Worm (Caenorhabditis elegans) whole organism, L4 larva: Measurements from ENCODE around the gene C26E1.2.

ENCODE experiments used
- D1046.2 ChIP-seq: fragments of 200-800 bp; sonication (Bioruptor generic); IDR thresholded peaks from 2 replicates; pipeline ENCODE4 v1.3.6; 2022; ENCODE audit warnings: missing genetic modification characterization, missing compliant biosample characterization
- F26F4.8 ChIP-seq: fragments of 200-800 bp; sonication (Bioruptor generic); conservative IDR thresholded peaks from 2 replicates; pipeline ENCODE4 v1.3.6; 2022; ENCODE audit warnings: missing genetic modification characterization, missing compliant biosample characterization
- F37D6.2 ChIP-seq: sonication (generic microtip); optimal IDR thresholded peaks from 2 replicates; lab custom pipeline; 2016; ENCODE audit warnings: mild to moderate bottlenecking, missing genetic modification characterization, missing compliant biosample characterization
- F44E2.7 ChIP-seq: fragments of 200-800 bp; sonication (Bioruptor generic); IDR thresholded peaks from 2 replicates; pipeline ENCODE4 v2.1.2; 2022; ENCODE audit warnings: missing genetic modification characterization, missing compliant biosample characterization
- R02D3.7 ChIP-seq: fragments of 150-350 bp; sonication (generic microtip); optimal IDR thresholded peaks from 3 replicates; lab custom pipeline; 2014; ENCODE audit warnings: missing biosample characterization, missing genetic modification characterization
- Y5F2A.4 ChIP-seq: fragments of 200-800 bp; sonication (Bioruptor generic); optimal IDR thresholded peaks from 2 replicates; lab custom pipeline; 2018; ENCODE audit warnings: mild to moderate bottlenecking, missing genetic modification characterization, missing compliant biosample characterization
- ZK337.2 ChIP-seq: fragments of 200-800 bp; sonication (Bioruptor generic); IDR thresholded peaks from 2 replicates; pipeline ENCODE4 v1.3.6; 2022; ENCODE audit warnings: missing genetic modification reagents, missing genetic modification characterization, missing compliant biosample characterization
- aha-1 ChIP-seq: fragments of 150-350 bp; peaks from one replicate; lab custom pipeline; 2014; ENCODE audit warnings: missing biosample characterization, missing genetic modification characterization
- ceh-28 ChIP-seq: fragments of 150-350 bp; optimal IDR thresholded peaks from 2 replicates; lab custom pipeline; 2014; ENCODE audit warnings: missing biosample characterization, missing genetic modification reagents, missing genetic modification characterization
- ceh-62 ChIP-seq: sonication (generic microtip); optimal IDR thresholded peaks from 2 replicates; lab custom pipeline; 2017; ENCODE audit warnings: missing biosample characterization, missing genetic modification characterization
- ces-1 ChIP-seq: fragments of 150-350 bp; sonication (generic microtip); optimal IDR thresholded peaks from 4 replicates; lab custom pipeline; 2014; ENCODE audit warnings: missing biosample characterization, missing genetic modification reagents, missing genetic modification characterization
- daf-16 ChIP-seq, 3 experiments: sonication (generic microtip); optimal IDR thresholded peaks; 2 replicates each; lab custom pipeline; 2016 to 2017; ENCODE audit warnings: missing genetic modification characterization in 3 of 3, missing genetic modification reagents in 3 of 3, mild to moderate bottlenecking in 2 of 3, missing compliant biosample characterization in 2 of 3, missing biosample characterization in 1 of 3, moderate library complexity in 1 of 3
- daf-8 ChIP-seq: fragments of 200-800 bp; sonication (Bioruptor generic); IDR thresholded peaks from 2 replicates; pipeline ENCODE4 v1.3.6; 2022; ENCODE audit warnings: missing genetic modification characterization, missing compliant biosample characterization
- dmd-9 ChIP-seq: fragments of 200-800 bp; sonication (Bioruptor generic); IDR thresholded peaks from 2 replicates; pipeline ENCODE4 v1.3.6; 2022; ENCODE audit warnings: missing genetic modification reagents, missing genetic modification characterization, missing compliant biosample characterization
- dpl-1 ChIP-seq: fragments of 150-350 bp; optimal IDR thresholded peaks from 2 replicates; lab custom pipeline; 2014; ENCODE audit warnings: missing biosample characterization, missing genetic modification reagents, missing genetic modification characterization
- dve-1 ChIP-seq: sonication (generic microtip); optimal IDR thresholded peaks from 2 replicates; lab custom pipeline; 2017; ENCODE audit warnings: antibody characterized with exemption, mild to moderate bottlenecking, missing genetic modification characterization, missing compliant biosample characterization; ENCODE audit not compliant: insufficient read depth
- fkh-10 ChIP-seq: fragments of 150-350 bp; optimal IDR thresholded peaks from 2 replicates; lab custom pipeline; 2014; ENCODE audit warnings: missing biosample characterization, missing genetic modification reagents, missing genetic modification characterization
- fos-1 ChIP-seq: fragments of 150-350 bp; optimal IDR thresholded peaks from 2 replicates; lab custom pipeline; 2014; ENCODE audit warnings: missing biosample characterization, missing genetic modification characterization
- gei-8 ChIP-seq: fragments of 200-800 bp; sonication (Bioruptor generic); optimal IDR thresholded peaks from 2 replicates; lab custom pipeline; 2018; ENCODE audit warnings: mild to moderate bottlenecking, missing genetic modification characterization, missing compliant biosample characterization
- hmg-1.1 ChIP-seq: fragments of 200-800 bp; sonication (Bioruptor generic); IDR thresholded peaks from 2 replicates; pipeline ENCODE4 v1.3.6; 2022; ENCODE audit warnings: missing genetic modification reagents, missing genetic modification characterization, missing compliant biosample characterization
- jun-1 ChIP-seq: fragments of 150-350 bp; optimal IDR thresholded peaks from 2 replicates; lab custom pipeline; 2014; ENCODE audit warnings: missing biosample characterization, missing genetic modification reagents, missing genetic modification characterization
- lin-1 ChIP-seq: fragments of 200-800 bp; sonication (Bioruptor generic); IDR thresholded peaks from 2 replicates; pipeline ENCODE4 v1.3.6; 2022; ENCODE audit warnings: missing genetic modification reagents, missing genetic modification characterization, missing compliant biosample characterization
- lin-15B ChIP-seq: fragments of 150-350 bp; sonication (generic microtip); optimal IDR thresholded peaks from 3 replicates; lab custom pipeline; 2014; ENCODE audit warnings: missing biosample characterization, missing genetic modification characterization
- lin-29 ChIP-seq: fragments of 200-800 bp; sonication (Bioruptor generic); IDR thresholded peaks from 2 replicates; pipeline ENCODE4 v1.3.6; 2022; ENCODE audit warnings: missing genetic modification reagents, missing genetic modification characterization, missing compliant biosample characterization
- lin-38 ChIP-seq: fragments of 200-800 bp; sonication (Bioruptor generic); IDR thresholded peaks from 2 replicates; pipeline ENCODE4 v1.3.6; 2022; ENCODE audit warnings: missing genetic modification reagents, missing genetic modification characterization, missing compliant biosample characterization
- lir-3 ChIP-seq: sonication (generic microtip); optimal IDR thresholded peaks from 2 replicates; lab custom pipeline; 2016; ENCODE audit warnings: mild to moderate bottlenecking, missing genetic modification characterization, missing compliant biosample characterization
- madf-5 ChIP-seq, 2 experiments: fragments of 200-800 bp; sonication (Bioruptor generic); IDR thresholded peaks; 2 replicates each; pipeline ENCODE4 v1.3.6; 2022; ENCODE audit warnings: missing compliant biosample characterization in 2 of 2, missing genetic modification characterization in 2 of 2
- mxl-3 ChIP-seq: fragments of 200-800 bp; sonication (Bioruptor generic); optimal IDR thresholded peaks from 2 replicates; lab custom pipeline; 2018; ENCODE audit warnings: mild to moderate bottlenecking, missing genetic modification characterization, missing compliant biosample characterization
- nhr-28 ChIP-seq: fragments of 150-350 bp; optimal IDR thresholded peaks from 2 replicates; lab custom pipeline; 2014; ENCODE audit warnings: missing biosample characterization, missing genetic modification characterization
- nhr-41 ChIP-seq: fragments of 200-800 bp; sonication (Bioruptor generic); IDR thresholded peaks from 2 replicates; pipeline ENCODE4 v1.3.6; 2022; ENCODE audit warnings: missing genetic modification reagents, missing genetic modification characterization, missing compliant biosample characterization
- nhr-42 ChIP-seq: fragments of 200-800 bp; sonication (Bioruptor generic); IDR thresholded peaks from 2 replicates; pipeline ENCODE4 v1.3.6; 2022; ENCODE audit warnings: missing genetic modification characterization, missing compliant biosample characterization
- nhr-48 ChIP-seq: sonication (generic microtip); optimal IDR thresholded peaks from 2 replicates; lab custom pipeline; 2016; ENCODE audit warnings: mild to moderate bottlenecking, missing genetic modification characterization, missing compliant biosample characterization
- nhr-6 ChIP-seq: fragments of 150-350 bp; optimal IDR thresholded peaks from 2 replicates; lab custom pipeline; 2014; ENCODE audit warnings: missing biosample characterization, missing genetic modification characterization
- nhr-76 ChIP-seq: fragments of 150-350 bp; optimal IDR thresholded peaks from 2 replicates; lab custom pipeline; 2014; ENCODE audit warnings: missing biosample characterization, missing genetic modification characterization
- nhr-77 ChIP-seq: fragments of 150-350 bp; optimal IDR thresholded peaks from 2 replicates; lab custom pipeline; 2014; ENCODE audit warnings: missing biosample characterization, missing genetic modification characterization
- php-3 ChIP-seq: fragments of 200-800 bp; sonication (Bioruptor generic); IDR thresholded peaks from 2 replicates; pipeline ENCODE4 v1.3.6; 2022; ENCODE audit warnings: missing genetic modification reagents, missing genetic modification characterization, missing compliant biosample characterization
- pqm-1 ChIP-seq: sonication (generic microtip); optimal IDR thresholded peaks from 2 replicates; lab custom pipeline; 2017; ENCODE audit warnings: missing biosample characterization, missing genetic modification characterization
- rbr-2 ChIP-seq: sonication (generic microtip); optimal IDR thresholded peaks from 2 replicates; lab custom pipeline; 2016; ENCODE audit warnings: missing genotype, missing genetic modification characterization, missing compliant biosample characterization
- sdz-12 ChIP-seq: fragments of 200-800 bp; sonication (Bioruptor generic); optimal IDR thresholded peaks from 2 replicates; lab custom pipeline; 2018; ENCODE audit warnings: mild to moderate bottlenecking, missing genetic modification characterization, missing compliant biosample characterization
- snpc-4 ChIP-seq: fragments of 150-350 bp; optimal IDR thresholded peaks from 2 replicates; lab custom pipeline; 2014; ENCODE audit warnings: missing biosample characterization, missing genetic modification characterization
- spr-1 ChIP-seq: sonication (generic microtip); optimal IDR thresholded peaks from 2 replicates; lab custom pipeline; 2016; ENCODE audit warnings: mild to moderate bottlenecking, missing genetic modification characterization, missing compliant biosample characterization
- spr-3 ChIP-seq: fragments of 200-800 bp; sonication (Bioruptor generic); optimal IDR thresholded peaks from 2 replicates; lab custom pipeline; 2018; ENCODE audit warnings: mild to moderate bottlenecking, missing genetic modification characterization, missing compliant biosample characterization
- tag-97 ChIP-seq: fragments of 200-800 bp; sonication (Bioruptor generic); IDR thresholded peaks from 2 replicates; pipeline ENCODE4 v1.3.6; 2022; ENCODE audit warnings: missing genetic modification characterization, missing compliant biosample characterization
- unc-62 ChIP-seq, 3 experiments: fragments of 150-350 bp in 1 of 3; sonication (generic microtip); optimal IDR thresholded peaks in 2 of 3; peaks in 1 of 3; 1 replicate in 1 of 3; 2 replicates in 2 of 3; lab custom pipeline; 2014 to 2017; ENCODE audit warnings: missing biosample characterization in 3 of 3, missing genetic modification characterization in 3 of 3, missing genetic modification reagents in 3 of 3, missing genotype in 1 of 3
- vab-7 ChIP-seq: fragments of 200-800 bp; sonication (Bioruptor generic); IDR thresholded peaks from 2 replicates; pipeline ENCODE4 v1.3.6; 2022; ENCODE audit warnings: missing genetic modification reagents, missing genetic modification characterization, missing compliant biosample characterization
- zag-1 ChIP-seq: fragments of 150-350 bp; optimal IDR thresholded peaks from 2 replicates; lab custom pipeline; 2014; ENCODE audit warnings: missing biosample characterization, missing genetic modification characterization
- zfp-2 ChIP-seq: sonication (generic microtip); optimal IDR thresholded peaks from 2 replicates; lab custom pipeline; 2016; ENCODE audit warnings: mild to moderate bottlenecking, missing genetic modification characterization, missing compliant biosample characterization
- zfp-3 ChIP-seq: fragments of 200-800 bp; sonication (Bioruptor generic); conservative IDR thresholded peaks from 2 replicates; pipeline ENCODE4 v1.3.6; 2022; ENCODE audit warnings: missing genetic modification reagents, missing genetic modification characterization, missing compliant biosample characterization
- zip-11 ChIP-seq: fragments of 200-800 bp; sonication (Bioruptor generic); IDR thresholded peaks from 2 replicates; pipeline ENCODE4 v1.3.6; 2022; ENCODE audit warnings: missing genetic modification characterization, missing compliant biosample characterization
- zip-2 ChIP-seq: fragments of 150-350 bp; optimal IDR thresholded peaks from 2 replicates; lab custom pipeline; 2014; ENCODE audit warnings: missing biosample characterization, missing genetic modification characterization
- ztf-11 ChIP-seq: fragments of 150-350 bp; optimal IDR thresholded peaks from 2 replicates; lab custom pipeline; 2014; ENCODE audit warnings: missing biosample characterization, missing genetic modification characterization
- ztf-7 ChIP-seq: fragments of 150-350 bp; optimal IDR thresholded peaks from 2 replicates; lab custom pipeline; 2014; ENCODE audit warnings: missing biosample characterization, missing genetic modification characterization

Gene C26E1.2

DNA sequence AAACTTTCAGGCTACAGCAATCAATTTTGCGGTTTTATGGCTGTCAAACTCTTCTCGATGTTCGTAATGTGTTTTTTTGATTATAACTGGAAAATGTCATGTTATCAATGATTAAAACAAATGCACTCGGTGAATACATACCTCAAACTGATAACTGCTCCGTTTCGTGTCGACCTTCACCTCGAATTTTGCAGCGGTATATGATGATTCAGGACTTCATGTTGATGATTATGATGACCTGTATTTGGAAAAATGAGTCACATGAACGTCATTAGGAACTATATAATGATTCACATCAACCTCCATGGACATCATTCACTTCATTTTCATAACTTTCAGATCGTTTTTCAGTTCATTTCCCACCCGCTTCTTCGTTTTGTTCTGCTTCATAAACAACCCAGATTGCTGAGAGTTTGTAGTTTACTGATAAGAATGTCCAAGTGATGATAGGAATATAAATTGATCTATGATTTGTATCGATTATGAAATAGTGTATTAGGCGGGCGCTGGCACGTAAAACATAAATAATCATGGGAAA, 42.1 kb upstream of the C26E1.2 start:
- TF ChIP-seq tag-97 (GFP tag; lab: Robert Waterston, UW) (no peak), nhr-6 (tag; lab: Kevin White, UChicago) (peak; percentile 86), zfp-3 (GFP tag; lab: Robert Waterston, UW) (0 out of 2 replicates have a peak, but pooled peaks have one; percentile 25), snpc-4 (tag; lab: Kevin White, UChicago) (no peak), lin-15B (tag; lab: Kevin White, UChicago) (no peak), fos-1 (tag; lab: Kevin White, UChicago) (no peak), zip-2 (tag; lab: Kevin White, UChicago) (no peak), nhr-76 (no peak), unc-62 (GFP tag; optimal IDR thresholded peaks at IDR 0.05 in 1 of 2; lab: Kevin White, UChicago) (peak in 1 of 2 experiments; percentile 74), unc-62 (tag; optimal IDR thresholded peaks at IDR 0.05; lab: Kevin White, UChicago) (no peak), lin-29 (GFP tag; lab: Robert Waterston, UW) (no peak), ces-1 (GFP tag; lab: Kevin White, UChicago) (no peak), F26F4.8 (no peak), sdz-12 (GFP tag; lab: Kevin White, UChicago) (no peak), daf-8 (no peak), ZK337.2 (GFP tag; lab: Robert Waterston, UW) (no peak), pqm-1 (tag; lab: Kevin White, UChicago) (peak; percentile 51), mxl-3 (GFP tag; lab: Kevin White, UChicago) (no peak), zfp-2 (tag; lab: Kevin White, UChicago) (no peak), nhr-41 (GFP tag; lab: Robert Waterston, UW) (no peak), rbr-2 (tag; lab: Kevin White, UChicago) (no peak), F44E2.7 (GFP tag; lab: Robert Waterston, UW) (no peak), fkh-10 (GFP tag; lab: Kevin White, UChicago) (no peak), lir-3 (no peak), lin-1 (GFP tag; lab: Robert Waterston, UW) (no peak; the same call in 1 of the 2 replicates), dpl-1 (GFP tag; lab: Kevin White, UChicago) (no peak), D1046.2 (GFP tag; lab: Robert Waterston, UW) (no peak), php-3 (GFP tag; lab: Robert Waterston, UW) (peak; percentile 71), ceh-28 (tag; lab: Kevin White, UChicago) (no peak), ceh-62 (tag; lab: Kevin White, UChicago) (no peak), jun-1 (tag; lab: Kevin White, UChicago) (no peak), vab-7 (GFP tag; lab: Robert Waterston, UW) (no peak), Y5F2A.4 (GFP tag; lab: Kevin White, UChicago) (no peak), zip-11 (GFP tag; lab: Robert Waterston, UW) (no peak), lin-38 (GFP tag; lab: Robert Waterston, UW) (no peak), zag-1 (tag; lab: Kevin White, UChicago) (no peak), F37D6.2 (tag; lab: Kevin White, UChicago) (no peak), dve-1 (peak; percentile 47), ztf-7 (tag; lab: Kevin White, UChicago) (no peak), dmd-9 (GFP tag; lab: Robert Waterston, UW) (no peak), R02D3.7 (tag; lab: Kevin White, UChicago) (no peak), nhr-77 (peak; percentile 32), spr-3 (no peak), gei-8 (GFP tag; lab: Kevin White, UChicago) (no peak), spr-1 (no peak), nhr-48 (tag; lab: Kevin White, UChicago) (peak; percentile 76), madf-5 (GFP tag; IDR thresholded peaks at IDR 0.05; lab: Robert Waterston, UW) (no peak), aha-1 (tag; lab: Kevin White, UChicago) (no peak), hmg-1.1 (0 out of 2 replicates have a peak, but pooled peaks have one; percentile 16), nhr-42 (0 out of 2 replicates have a peak, but pooled peaks have one; percentile 24), ztf-11 (tag; lab: Kevin White, UChicago) (no peak), daf-16 (GFP tag; optimal IDR thresholded peaks at IDR 0.05; lab: Kevin White, UChicago) (no peak), daf-16 (tag; optimal IDR thresholded peaks at IDR 0.05; lab: Kevin White, UChicago) (peak; percentile 93), nhr-28 (peak; percentile 71)
